Fruit fly (Drosophila melanogaster): ENCODE measurements around the gene tna.

tna gene

dm6 chr3L:10844548-10845530 lies 9.5 kb downstream of the tna start (continued):
- peak; percentile 62 for TF ChIP-seq Sox100B (GFP tag; optimal IDR thresholded peaks at IDR 0.05)
- peak; percentile 71 for TF ChIP-seq gem (tag; optimal IDR thresholded peaks at IDR 0.05)
- TF ChIP-seq CG13424 (tag; optimal IDR thresholded peaks at IDR 0.05), result peak; percentile 38
- peak in 1 of 2 experiments; percentile 62 for TF ChIP-seq bsh (GFP tag; optimal IDR thresholded peaks at IDR 0.05)
- no peak for TF ChIP-seq slou (GFP tag; optimal IDR thresholded peaks at IDR 0.05)
- no peak for TF ChIP-seq CG3726 (GFP tag; IDR thresholded peaks at IDR 0.05)
- peak; percentile 3 for TF ChIP-seq CG1602 (GFP tag; optimal IDR thresholded peaks at IDR 0.05)
- peak; percentile 81 for TF ChIP-seq CG18262 (tag; optimal IDR thresholded peaks at IDR 0.05)
- TF ChIP-seq Dfd (GFP tag; optimal IDR thresholded peaks at IDR 0.05), result no peak
- TF ChIP-seq ken (GFP tag; IDR thresholded peaks at IDR 0.05), result peak; percentile 22; the same call in 1 of the 3 replicates
- TF ChIP-seq CG12659 (GFP tag; optimal IDR thresholded peaks at IDR 0.05), result peak; percentile 35
- TF ChIP-seq Hsf (GFP tag; optimal IDR thresholded peaks at IDR 0.05), result peak; percentile 39
- peak; percentile 32; the same call in 1 of the 2 replicates for TF ChIP-seq ara (GFP tag; IDR thresholded peaks at IDR 0.05)
- peak; percentile 49 for TF ChIP-seq zen (tag; optimal IDR thresholded peaks at IDR 0.05)
- TF ChIP-seq CG33557 (GFP tag; optimal IDR thresholded peaks at IDR 0.05), result peak; percentile 55
- TF ChIP-seq Ada2b (GFP tag; IDR thresholded peaks at IDR 0.05), result no peak
- TF ChIP-seq CG32532 (GFP tag; IDR thresholded peaks at IDR 0.05), result no peak
- no peak for TF ChIP-seq kah (GFP tag; optimal IDR thresholded peaks at IDR 0.05)
- TF ChIP-seq Atf3 (GFP tag; optimal IDR thresholded peaks at IDR 0.05), result peak; percentile 31
- peak; percentile 27 for TF ChIP-seq Mes4 (GFP tag; optimal IDR thresholded peaks at IDR 0.05)
- peak; percentile 53 for TF ChIP-seq CG12391 (tag; optimal IDR thresholded peaks at IDR 0.05)
- TF ChIP-seq CG10267 (tag; optimal IDR thresholded peaks at IDR 0.05), result peak; percentile 58
- TF ChIP-seq CG9727 (GFP tag; optimal IDR thresholded peaks at IDR 0.05), result peak; percentile 68
- peak; percentile 0 for TF ChIP-seq CG3407 (GFP tag; optimal IDR thresholded peaks at IDR 0.05)
- TF ChIP-seq CG17328 (GFP tag; IDR thresholded peaks at IDR 0.05), result peak; percentile 32; the same call in 1 of the 2 replicates
- TF ChIP-seq fd102C (GFP tag; optimal IDR thresholded peaks at IDR 0.05), result no peak
- peak; percentile 59 for TF ChIP-seq chm (GFP tag; IDR thresholded peaks at IDR 0.05)
- no peak for TF ChIP-seq amos (GFP tag; IDR thresholded peaks at IDR 0.05; ENCODE audit: partially characterized antibody)
- TF ChIP-seq CG17186 (GFP tag; optimal IDR thresholded peaks at IDR 0.05), result peak; percentile 37
- peak; percentile 90 for TF ChIP-seq CG14710 (tag; optimal IDR thresholded peaks at IDR 0.05)
- TF ChIP-seq CG31441 (GFP tag; IDR thresholded peaks at IDR 0.05), result peak; percentile 72
- TF ChIP-seq Rfx (GFP tag; IDR thresholded peaks at IDR 0.05), result no peak
- peak; percentile 17 for TF ChIP-seq CG17568 (GFP tag; optimal IDR thresholded peaks at IDR 0.05)
- peak; percentile 31 for TF ChIP-seq ind (GFP tag; optimal IDR thresholded peaks at IDR 0.05)
- peak; percentile 49; the same call in 1 of the 3 replicates for TF ChIP-seq ci (GFP tag; IDR thresholded peaks at IDR 0.05)
- no peak for TF ChIP-seq CG11560 (tag; IDR thresholded peaks at IDR 0.05)
- peak; percentile 31 for TF ChIP-seq ATbp (GFP tag; optimal IDR thresholded peaks at IDR 0.05)
- TF ChIP-seq CG7271 (tag; optimal IDR thresholded peaks at IDR 0.05), result no peak
- peak; percentile 14 to 15 for TF ChIP-seq Pdp1 (GFP tag; optimal IDR thresholded peaks at IDR 0.05)
- TF ChIP-seq pfk (GFP tag; optimal IDR thresholded peaks at IDR 0.05), result no peak
- TF ChIP-seq gce (GFP tag; IDR thresholded peaks at IDR 0.05), result 0 out of 3 replicates have a peak, but pooled peaks have one; percentile 6
- peak; percentile 99 for TF ChIP-seq stwl (tag; optimal IDR thresholded peaks at IDR 0.05)
- no peak for TF ChIP-seq sima (GFP tag; optimal IDR thresholded peaks at IDR 0.05)
- TF ChIP-seq tin (GFP tag; optimal IDR thresholded peaks at IDR 0.05), result peak; percentile 43
- TF ChIP-seq CG30403 (GFP tag; optimal IDR thresholded peaks at IDR 0.05), result peak; percentile 53
- peak; percentile 48 for TF ChIP-seq CG15601 (tag; optimal IDR thresholded peaks at IDR 0.05)
- TF ChIP-seq bab2 (GFP tag; optimal IDR thresholded peaks at IDR 0.05), result peak; percentile 41

All from whole organism, embryonic.